Worm (Caenorhabditis elegans) whole organism, L4/young adult: ENCODE measurements around the gene spp-27.

Experiments
- W03F9.2 ChIP-seq: fragments of 150-350 bp; optimal IDR thresholded peaks from 2 replicates; lab custom pipeline; 2014; ENCODE audit warnings: missing biosample characterization, missing genetic modification characterization
- him-1 ChIP-seq: sonication (generic microtip); optimal IDR thresholded peaks from 2 replicates; lab custom pipeline; 2016; ENCODE audit warnings: missing genotype, missing genetic modification reagents, missing genetic modification characterization, missing compliant biosample characterization

- TF ChIP-seq him-1, result no peak
- no peak for TF ChIP-seq W03F9.2 (tag; lab: Kevin White, UChicago)
Observed at ce11 chrV:6541875-6542274, 15.1 kb downstream of the spp-27 start.
